Fruit fly (Drosophila melanogaster) whole organism, embryonic: ENCODE measurements around the gene GlnRS.

Experiments used
- B-H1 ChIP-seq: fragments of 200-800 bp; sonication (Bioruptor generic); IDR thresholded peaks from 3 replicates; pipeline ENCODE4 v1.3.6; 2022; ENCODE audit warnings: missing biosample characterization, missing genetic modification characterization
- CG10209 ChIP-seq: fragments of 200-800 bp; sonication (Bioruptor generic); optimal IDR thresholded peaks from 3 replicates; lab custom pipeline; 2017; ENCODE audit warnings: missing biosample characterization, mild to moderate bottlenecking, missing genetic modification characterization, missing genetic modification reagents
- CG10267 ChIP-seq: fragments of 200-800 bp; sonication (Bioruptor generic); optimal IDR thresholded peaks from 2 replicates; lab custom pipeline; 2018; ENCODE audit warnings: missing biosample characterization, mild to moderate bottlenecking, missing genetic modification characterization, moderate library complexity
- CG10959 ChIP-seq: fragments of 200-800 bp; sonication (Bioruptor generic); IDR thresholded peaks from 2 replicates; pipeline ENCODE4 v1.3.6; 2022; ENCODE audit warnings: missing biosample characterization, missing genetic modification characterization
- CG10979 ChIP-seq: fragments of 200-800 bp; sonication (Bioruptor generic); optimal IDR thresholded peaks from 2 replicates; lab custom pipeline; 2018; ENCODE audit warnings: missing biosample characterization, mild to moderate bottlenecking, missing genetic modification characterization, moderate library complexity
- CG12071 ChIP-seq: fragments of 200-800 bp; sonication (Bioruptor generic); optimal IDR thresholded peaks from 3 replicates; lab custom pipeline; 2018; ENCODE audit warnings: missing biosample characterization, mild to moderate bottlenecking, missing genetic modification characterization
- CG12104 ChIP-seq: fragments of 200-800 bp; sonication (Bioruptor generic); optimal IDR thresholded peaks from 3 replicates; lab custom pipeline; 2016; ENCODE audit warnings: missing biosample characterization, missing genetic modification characterization
- CG12219 ChIP-seq: fragments of 200-800 bp; sonication (Bioruptor generic); optimal IDR thresholded peaks from 3 replicates; lab custom pipeline; 2018; ENCODE audit warnings: missing biosample characterization, mild to moderate bottlenecking, missing genetic modification characterization
- CG13123 ChIP-seq: fragments of 200-800 bp; sonication (Bioruptor generic); optimal IDR thresholded peaks from 2 replicates; lab custom pipeline; 2016; ENCODE audit warnings: missing biosample characterization, missing genetic modification characterization
- CG13424 ChIP-seq: fragments of 200-800 bp; sonication (Bioruptor generic); optimal IDR thresholded peaks from 2 replicates; lab custom pipeline; 2019; ENCODE audit warnings: missing biosample characterization, mild to moderate bottlenecking, missing genetic modification characterization, moderate library complexity
- CG14710 ChIP-seq: fragments of 200-800 bp; sonication (Bioruptor generic); optimal IDR thresholded peaks from 3 replicates; lab custom pipeline; 2019; ENCODE audit warnings: missing biosample characterization, mild to moderate bottlenecking, missing genetic modification characterization, moderate library complexity
- CG15269 ChIP-seq: fragments of 200-800 bp; sonication (Bioruptor generic); optimal IDR thresholded peaks from 2 replicates; lab custom pipeline; 2018; ENCODE audit warnings: missing biosample characterization, mild to moderate bottlenecking, missing genetic modification characterization, moderate library complexity
- CG2199 ChIP-seq: fragments of 200-800 bp; sonication (Bioruptor generic); IDR thresholded peaks from 3 replicates; pipeline ENCODE4 v1.3.6; 2022; ENCODE audit warnings: missing biosample characterization, missing genetic modification characterization
- CG30431 ChIP-seq: fragments of 200-800 bp; sonication (Bioruptor generic); optimal IDR thresholded peaks from 2 replicates; lab custom pipeline; 2017; ENCODE audit warnings: missing biosample characterization, missing genetic modification characterization
- CG3163 ChIP-seq: fragments of 200-800 bp; sonication (Bioruptor generic); optimal IDR thresholded peaks from 3 replicates; lab custom pipeline; 2016; ENCODE audit warnings: missing biosample characterization, missing genetic modification characterization
- CG32532 ChIP-seq: fragments of 200-800 bp; sonication (Bioruptor generic); IDR thresholded peaks from 2 replicates; pipeline ENCODE4 v1.3.6; 2022; ENCODE audit warnings: missing biosample characterization, missing genetic modification characterization
- CG4404 ChIP-seq: fragments of 200-800 bp; sonication (Bioruptor generic); IDR thresholded peaks from 2 replicates; pipeline ENCODE4 v1.3.6; 2022; ENCODE audit warnings: missing biosample characterization, missing genetic modification characterization
- CG6175 ChIP-seq: fragments of 200-800 bp; sonication (Bioruptor generic); IDR thresholded peaks from 3 replicates; pipeline ENCODE4 v1.3.6; 2022; ENCODE audit warnings: missing biosample characterization, missing genetic modification characterization
- CG6254 ChIP-seq: fragments of 200-800 bp; sonication (Bioruptor generic); optimal IDR thresholded peaks from 3 replicates; lab custom pipeline; 2017; ENCODE audit warnings: mild to moderate bottlenecking, missing biosample characterization, missing genetic modification reagents, missing genetic modification characterization
- CG6813 ChIP-seq: fragments of 200-800 bp; sonication (Bioruptor generic); optimal IDR thresholded peaks from 2 replicates; lab custom pipeline; 2017; ENCODE audit warnings: missing biosample characterization, missing genetic modification characterization, mild to moderate bottlenecking, moderate library complexity, missing genetic modification reagents
- CG8089 ChIP-seq: fragments of 200-800 bp; sonication (Bioruptor generic); optimal IDR thresholded peaks from 3 replicates; lab custom pipeline; 2016; ENCODE audit warnings: missing biosample characterization, missing genetic modification characterization
- CG8359 ChIP-seq: fragments of 200-800 bp; sonication (Bioruptor generic); optimal IDR thresholded peaks from 2 replicates; lab custom pipeline; 2017; ENCODE audit warnings: missing biosample characterization, mild to moderate bottlenecking, missing genetic modification characterization, borderline replicate concordance
- CG8388 ChIP-seq: fragments of 200-800 bp; sonication (Bioruptor generic); optimal IDR thresholded peaks from 2 replicates; lab custom pipeline; 2019; ENCODE audit warnings: missing biosample characterization, mild to moderate bottlenecking, missing genetic modification characterization, moderate library complexity
- CG8924 ChIP-seq: fragments of 200-800 bp; optimal IDR thresholded peaks from 3 replicates; lab custom pipeline; 2019; ENCODE audit warnings: missing biosample characterization, mild to moderate bottlenecking, missing genetic modification characterization, moderate library complexity
- CoRest ChIP-seq: fragments of 200-800 bp; sonication (Bioruptor generic); optimal IDR thresholded peaks from 3 replicates; lab custom pipeline; 2018; ENCODE audit warnings: missing biosample characterization, mild to moderate bottlenecking, missing genetic modification characterization, moderate library complexity
- Dp ChIP-seq: fragments of 200-800 bp; sonication (Bioruptor generic); optimal IDR thresholded peaks from 2 replicates; lab custom pipeline; 2018; ENCODE audit warnings: missing biosample characterization, mild to moderate bottlenecking, missing genetic modification characterization, moderate library complexity
- Fer3 ChIP-seq: fragments of 200-800 bp; sonication (Bioruptor generic); optimal IDR thresholded peaks from 2 replicates; lab custom pipeline; 2018; ENCODE audit warnings: missing biosample characterization, mild to moderate bottlenecking, missing genetic modification characterization, moderate library complexity
- GATAe ChIP-seq: fragments of 200-800 bp; sonication (Bioruptor generic); conservative IDR thresholded peaks from 2 replicates; pipeline ENCODE4 v1.3.6; 2022; ENCODE audit warnings: missing biosample characterization, missing genetic modification characterization
- Hr3 ChIP-seq: fragments of 200-800 bp; sonication (Bioruptor generic); optimal IDR thresholded peaks from 3 replicates; lab custom pipeline; 2016; ENCODE audit warnings: missing biosample characterization, missing genetic modification characterization
- NK7.1 ChIP-seq: fragments of 200-800 bp; sonication (Bioruptor generic); optimal IDR thresholded peaks from 3 replicates; lab custom pipeline; 2016; ENCODE audit warnings: missing biosample characterization, missing genetic modification characterization
- Taf1 ChIP-seq: fragments of 200-800 bp; sonication (Bioruptor generic); IDR thresholded peaks from 2 replicates; pipeline ENCODE4 v1.3.6; 2022; ENCODE audit warnings: missing biosample characterization, missing genetic modification characterization
- Xrp1 ChIP-seq: fragments of 200-800 bp; sonication (Bioruptor generic); IDR thresholded peaks from 2 replicates; pipeline ENCODE4 v1.3.6; 2022; ENCODE audit warnings: missing biosample characterization, missing genetic modification characterization
- chinmo ChIP-seq: fragments of 200-800 bp; sonication (Bioruptor generic); IDR thresholded peaks from 4 replicates; pipeline ENCODE4 v1.3.6; 2022; ENCODE audit warnings: missing biosample characterization, missing genetic modification characterization; ENCODE audit not compliant: partially characterized antibody
- crc ChIP-seq: fragments of 200-800 bp; sonication (Bioruptor generic); optimal IDR thresholded peaks from 2 replicates; lab custom pipeline; 2016; ENCODE audit warnings: missing biosample characterization, missing genetic modification characterization
- dmrt11E ChIP-seq: fragments of 200-800 bp; sonication (Bioruptor generic); optimal IDR thresholded peaks from 3 replicates; lab custom pipeline; 2018; ENCODE audit warnings: missing biosample characterization, mild to moderate bottlenecking, missing genetic modification characterization, moderate library complexity
- eve ChIP-seq, 2 experiments: fragments of >200 bp; optimal IDR thresholded peaks; 2 replicates each; lab custom pipeline; 2017; ENCODE audit warnings: missing biosample characterization in 2 of 2, missing genetic modification characterization in 2 of 2
- hb ChIP-seq: fragments of 200-800 bp; sonication (Bioruptor generic); IDR thresholded peaks from 3 replicates; pipeline ENCODE4 v1.3.6; 2022; ENCODE audit warnings: missing biosample characterization, missing genetic modification characterization; ENCODE audit not compliant: partially characterized antibody
- jigr1 ChIP-seq: fragments of 200-800 bp; sonication (Bioruptor generic); IDR thresholded peaks from 3 replicates; pipeline ENCODE4 v1.3.6; 2022; ENCODE audit warnings: missing biosample characterization, missing genetic modification characterization
- lab ChIP-seq: fragments of 200-800 bp; sonication (Bioruptor generic); optimal IDR thresholded peaks from 3 replicates; lab custom pipeline; 2017; ENCODE audit warnings: missing biosample characterization, missing genetic modification characterization, mild to moderate bottlenecking, moderate library complexity, missing genetic modification reagents
- mirr ChIP-seq: fragments of 200-800 bp; sonication (Bioruptor generic); optimal IDR thresholded peaks from 3 replicates; lab custom pipeline; 2018; ENCODE audit warnings: missing biosample characterization, mild to moderate bottlenecking, missing genetic modification characterization
- nom ChIP-seq: fragments of 200-800 bp; sonication (Bioruptor generic); optimal IDR thresholded peaks from 2 replicates; lab custom pipeline; 2017; ENCODE audit warnings: missing biosample characterization, missing genetic modification characterization, mild to moderate bottlenecking, moderate library complexity, missing genetic modification reagents
- sens ChIP-seq: fragments of 200-800 bp; sonication (Bioruptor generic); peaks from one replicate; lab custom pipeline; 2016; ENCODE audit warnings: missing biosample characterization, missing genetic modification characterization
- sisA ChIP-seq: fragments of 200-800 bp; sonication (Bioruptor generic); IDR thresholded peaks from 2 replicates; pipeline ENCODE4 v1.3.6; 2022; ENCODE audit warnings: missing biosample characterization, missing genetic modification characterization
- sna ChIP-seq: fragments of 200-800 bp; sonication (Bioruptor generic); IDR thresholded peaks from 2 replicates; pipeline ENCODE4 v1.3.6; 2022; ENCODE audit warnings: missing biosample characterization, missing genetic modification characterization; ENCODE audit not compliant: partially characterized antibody
- so ChIP-seq: fragments of 200-800 bp; sonication (Bioruptor generic); IDR thresholded peaks from 3 replicates; pipeline ENCODE4 v1.3.6; 2022; ENCODE audit warnings: missing biosample characterization, missing genetic modification characterization
- sr ChIP-seq: fragments of 200-800 bp; sonication (Bioruptor generic); IDR thresholded peaks from 3 replicates; pipeline ENCODE4 v1.3.6; 2022; ENCODE audit warnings: missing biosample characterization, missing genetic modification characterization
- tgo ChIP-seq: fragments of 200-800 bp; sonication (Bioruptor generic); IDR thresholded peaks from 3 replicates; pipeline ENCODE4 v1.3.6; 2022; ENCODE audit warnings: missing biosample characterization, missing genetic modification characterization
- trem ChIP-seq: fragments of 200-800 bp; optimal IDR thresholded peaks from 3 replicates; lab custom pipeline; 2019; ENCODE audit warnings: missing biosample characterization, mild to moderate bottlenecking, missing genetic modification characterization, moderate library complexity
- tx ChIP-seq: fragments of 200-800 bp; sonication (Bioruptor generic); optimal IDR thresholded peaks from 2 replicates; lab custom pipeline; 2016; ENCODE audit warnings: missing biosample characterization, missing genetic modification characterization
- unpg ChIP-seq: fragments of 200-800 bp; sonication (Bioruptor generic); optimal IDR thresholded peaks from 3 replicates; lab custom pipeline; 2018; ENCODE audit warnings: missing biosample characterization, mild to moderate bottlenecking, missing genetic modification characterization, moderate library complexity

The GlnRS gene

dm6 chr3R:25265589-25266201 lies at the start of gene GlnRS, which contains the start of gene RIOK2 (continued):
- TF ChIP-seq Dp (GFP tag; lab: Kevin White, UChicago) (peak; percentile 32), eve (GFP tag; optimal IDR thresholded peaks at IDR 0.05; lab: Kevin White, UChicago) (no peak), CG8359 (no peak), CG10209 (no peak), CG15269 (tag; lab: Kevin White, UChicago) (no peak), Taf1 (GFP tag; lab: Robert Waterston, UW) (no peak), CG6813 (GFP tag; lab: Kevin White, UChicago) (no peak), NK7.1 (GFP tag; lab: Kevin White, UChicago) (no peak), CG30431 (GFP tag; lab: Kevin White, UChicago) (no peak), CG8388 (no peak), CG4404 (GFP tag; lab: Robert Waterston, UW) (no peak), CG12219 (no peak), so (GFP tag; lab: Robert Waterston, UW) (no peak), mirr (GFP tag; lab: Kevin White, UChicago) (peak; percentile 6), CG10267 (tag; lab: Kevin White, UChicago) (peak; percentile 62), Fer3 (no peak), Hr3 (no peak), GATAe (no peak), CG6254 (GFP tag; lab: Kevin White, UChicago) (no peak), chinmo (GFP tag; lab: Robert Waterston, UW) (peak; percentile 100), CG12071 (no peak), CG8924 (tag; lab: Kevin White, UChicago) (no peak), lab (GFP tag; lab: Kevin White, UChicago) (no peak), CoRest (tag; lab: Kevin White, UChicago) (no peak), hb (GFP tag; lab: Robert Waterston, UW) (peak; percentile 93), CG32532 (no peak), CG6175 (GFP tag; lab: Robert Waterston, UW) (no peak), sisA (GFP tag; lab: Robert Waterston, UW) (no peak), unpg (GFP tag; lab: Kevin White, UChicago) (no peak), CG13123 (GFP tag; lab: Kevin White, UChicago) (no peak), jigr1 (GFP tag; lab: Robert Waterston, UW) (no peak), CG8089 (GFP tag; lab: Kevin White, UChicago) (no peak), trem (tag; lab: Kevin White, UChicago) (peak; percentile 81), nom (GFP tag; lab: Kevin White, UChicago) (no peak), tx (GFP tag; lab: Kevin White, UChicago) (no peak), sna (GFP tag; lab: Robert Waterston, UW) (peak; percentile 93), tgo (GFP tag; lab: Robert Waterston, UW) (no peak), CG3163 (GFP tag; lab: Kevin White, UChicago) (no peak), CG10979 (tag; lab: Kevin White, UChicago) (peak; percentile 1), CG2199 (GFP tag; lab: Robert Waterston, UW) (no peak), sr (GFP tag; lab: Robert Waterston, UW) (no peak), CG14710 (tag; lab: Kevin White, UChicago) (no peak), B-H1 (GFP tag; lab: Robert Waterston, UW) (no peak), CG13424 (tag; lab: Kevin White, UChicago) (peak; percentile 14), sens (peak; percentile 71), dmrt11E (tag; lab: Kevin White, UChicago) (no peak), crc (GFP tag; lab: Kevin White, UChicago) (no peak), CG10959 (no peak), Xrp1 (GFP tag; lab: Robert Waterston, UW) (0 out of 2 replicates have a peak, but pooled peaks have one; percentile 15), CG12104 (GFP tag; lab: Kevin White, UChicago) (no peak)
